Fruit fly (Drosophila melanogaster) Kc167 (cell line): Measurements from ENCODE around the gene InR.

Experiments
- Myc ChIP-seq: fragments of >200 bp; optimal IDR thresholded peaks from 2 replicates; lab custom pipeline; 2017; ENCODE audit warnings: missing external identifiers
- Sin3A ChIP-seq: fragments of >200 bp; optimal IDR thresholded peaks from 2 replicates; lab custom pipeline; 2018; ENCODE audit warnings: missing external identifiers
- h ChIP-seq: fragments of >200 bp; optimal IDR thresholded peaks from 3 replicates; lab custom pipeline; 2018; ENCODE audit warnings: missing external identifiers
- insv ChIP-seq: fragments of >200 bp; optimal IDR thresholded peaks from 3 replicates; lab custom pipeline; 2018; ENCODE audit warnings: missing external identifiers
- psq ChIP-seq: fragments of >200 bp; optimal IDR thresholded peaks from 2 replicates; lab custom pipeline; 2017; ENCODE audit warnings: missing external identifiers

dm6 chr3R:21619117-21619650, at the start of gene InR:
- no peak for TF ChIP-seq Sin3A (lab: Kevin White, UChicago)
- TF ChIP-seq Myc (lab: Kevin White, UChicago) = no peak
- no peak for TF ChIP-seq psq (lab: Kevin White, UChicago)
- TF ChIP-seq insv (lab: Kevin White, UChicago) = no peak
- no peak for TF ChIP-seq h
